Fruit fly (Drosophila melanogaster): ENCODE data around the gene hb.

DNA sequence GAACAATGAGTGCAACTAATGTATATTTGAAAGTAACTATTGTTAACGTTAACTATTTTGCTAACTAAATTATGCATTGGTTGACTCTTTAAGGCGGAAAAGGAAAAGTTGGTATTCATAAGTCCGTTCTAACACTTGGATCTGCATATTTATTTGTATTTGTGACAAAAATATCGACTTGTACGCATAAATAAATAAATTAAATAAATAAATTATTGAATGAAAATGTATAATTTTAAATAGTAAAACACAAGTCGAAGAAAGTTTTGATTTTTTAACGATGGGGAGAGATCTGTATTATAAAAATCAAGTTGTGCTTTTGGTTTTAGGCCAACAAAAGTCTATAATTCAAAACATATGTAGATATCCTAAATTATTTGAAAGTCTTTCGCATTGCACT, 30.1 kb downstream of the hb start, which contains the start of gene CG8036:
- TF ChIP-seq sqz (GFP tag; optimal IDR thresholded peaks at IDR 0.05) = no peak
- TF ChIP-seq Optix (GFP tag; IDR thresholded peaks at IDR 0.05) = no peak

All from whole organism, embryonic.